Worm (Caenorhabditis elegans): ENCODE results near the gene W09C2.9.

The W09C2.9 gene

ce11 chrIV:9631579-9631978, 8.4 kb upstream of the W09C2.9 start:
- TF ChIP-seq ama-1 (optimal IDR thresholded peaks at IDR 0.05), result no peak
- TF ChIP-seq tlp-1 (tag; optimal IDR thresholded peaks at IDR 0.05), result no peak
- TF ChIP-seq mdl-1 (tag; optimal IDR thresholded peaks at IDR 0.05), result no peak
- TF ChIP-seq blmp-1 (tag; optimal IDR thresholded peaks at IDR 0.05), result peak; percentile 48
- no peak for TF ChIP-seq nhr-12 (tag; optimal IDR thresholded peaks at IDR 0.05)
- no peak for TF ChIP-seq ceh-82 (tag; optimal IDR thresholded peaks at IDR 0.05)
- no peak for TF ChIP-seq nhr-19 (GFP tag; conservative IDR thresholded peaks at IDR 0.05)
- peak; percentile 35 for TF ChIP-seq lin-14 (GFP tag; optimal IDR thresholded peaks at IDR 0.05)
- no peak for TF ChIP-seq efl-1 (optimal IDR thresholded peaks at IDR 0.05)
- TF ChIP-seq efl-1 (GFP tag; optimal IDR thresholded peaks at IDR 0.05 in 1 of 2), result peak in 1 of 2 experiments; percentile 8
- no peak for TF ChIP-seq grh-1 (GFP tag; IDR thresholded peaks at IDR 0.05)
- TF ChIP-seq nhr-47 (tag; optimal IDR thresholded peaks at IDR 0.05), result no peak
- TF ChIP-seq lin-35 (GFP tag; optimal IDR thresholded peaks at IDR 0.05), result peak in 1 of 2 experiments; percentile 28
- no peak for TF ChIP-seq unc-86 (tag; optimal IDR thresholded peaks at IDR 0.05)
- peak in 1 of 6 experiments; percentile 48 for TF ChIP-seq elt-3 (tag; optimal IDR thresholded peaks at IDR 0.05)
- TF ChIP-seq egl-27 (tag; optimal IDR thresholded peaks at IDR 0.05), result no peak
- no peak for TF ChIP-seq nhr-84 (tag; optimal IDR thresholded peaks at IDR 0.05)
- no peak for TF ChIP-seq nhr-11 (tag; optimal IDR thresholded peaks at IDR 0.05)
- peak; percentile 64 for TF ChIP-seq nhr-85 (tag)
- no peak for TF ChIP-seq jun-1 (tag; optimal IDR thresholded peaks at IDR 0.05)
- no peak for TF ChIP-seq pqm-1 (tag; optimal IDR thresholded peaks at IDR 0.05)

DNA sequence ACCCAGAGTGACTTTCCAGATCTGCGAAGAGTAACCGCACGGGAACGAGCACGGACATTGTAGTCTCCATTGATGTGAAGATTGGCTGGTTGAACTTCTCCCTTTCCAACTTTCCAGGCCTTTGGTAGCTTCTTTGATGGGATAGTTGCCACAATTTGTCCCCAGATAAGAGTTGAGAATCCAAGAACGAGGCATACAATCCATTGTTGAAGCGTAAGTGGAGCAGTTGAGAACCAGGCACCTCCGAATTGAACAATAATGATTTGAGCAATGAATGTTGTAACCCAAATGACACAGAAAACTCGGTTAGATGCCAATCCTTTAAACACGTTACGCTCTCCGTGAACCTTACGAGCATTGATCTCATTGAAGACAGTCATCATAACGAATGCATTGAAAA, 3.9 kb upstream of the W09C2.9 start:
- TF ChIP-seq unc-98 (GFP tag; IDR thresholded peaks at IDR 0.05) (no peak), efl-1 (optimal IDR thresholded peaks at IDR 0.05) (no peak), efl-1 (GFP tag; optimal IDR thresholded peaks at IDR 0.05 in 1 of 2) (peak in 1 of 2 experiments; percentile 77)

- TF ChIP-seq snu-23 (GFP tag; optimal IDR thresholded peaks at IDR 0.05), result peak; percentile 33
- peak in 1 of 2 experiments; percentile 29 for TF ChIP-seq lin-35 (GFP tag; optimal IDR thresholded peaks at IDR 0.05)
- TF ChIP-seq ama-1 (optimal IDR thresholded peaks at IDR 0.05), result no peak
- TF ChIP-seq unc-98 (GFP tag; IDR thresholded peaks at IDR 0.05), result no peak
- no peak for TF ChIP-seq nhr-237 (tag; optimal IDR thresholded peaks at IDR 0.05)
- TF ChIP-seq nhr-71 (tag; optimal IDR thresholded peaks at IDR 0.05), result peak; percentile 30
- TF ChIP-seq ceh-8 (GFP tag; optimal IDR thresholded peaks at IDR 0.05), result no peak
- TF ChIP-seq fkh-8 (tag; optimal IDR thresholded peaks at IDR 0.05), result peak; percentile 9
- no peak for TF ChIP-seq skn-1 (tag; optimal IDR thresholded peaks at IDR 0.05)
- TF ChIP-seq blmp-1 (tag; optimal IDR thresholded peaks at IDR 0.05), result peak; percentile 54
- TF ChIP-seq mef-2 (tag; optimal IDR thresholded peaks at IDR 0.05), result no peak
- TF ChIP-seq F16B12.6 (tag; optimal IDR thresholded peaks at IDR 0.05), result no peak
- TF ChIP-seq lin-14 (GFP tag; optimal IDR thresholded peaks at IDR 0.05), result peak; percentile 10
- no peak for TF ChIP-seq pax-3 (tag; optimal IDR thresholded peaks at IDR 0.05)
- no peak for TF ChIP-seq sptf-1 (tag; optimal IDR thresholded peaks at IDR 0.05)
- TF ChIP-seq snpc-4 (tag; optimal IDR thresholded peaks at IDR 0.05), result no peak
- peak; percentile 1 for TF ChIP-seq nhr-20 (tag; optimal IDR thresholded peaks at IDR 0.05)
- no peak for TF ChIP-seq mdl-1 (tag; optimal IDR thresholded peaks at IDR 0.05)
These were observed 2.7 kb upstream of the W09C2.9 start for ce11 chrIV:9625829-9626228.

ce11 chrIV:9624977-9625376, 1.8 kb upstream of the W09C2.9 start, which contains the start of gene W09C2.10:
Gene W09C2.10, minus strand, starts transcription at chrIV:9625077.
- no peak for TF ChIP-seq lsy-2 (tag; optimal IDR thresholded peaks at IDR 0.05)
- no peak for TF ChIP-seq hlh-17 (GFP tag; optimal IDR thresholded peaks at IDR 0.05; ENCODE audit: borderline replicate concordance)
- TF ChIP-seq C16A3.4 (tag; optimal IDR thresholded peaks at IDR 0.05), result no peak
- no peak for TF ChIP-seq swsn-7 (tag; optimal IDR thresholded peaks at IDR 0.05)
- TF ChIP-seq ceh-88 (GFP tag; IDR thresholded peaks at IDR 0.05), result no peak
- no peak for TF ChIP-seq nhr-12 (tag; optimal IDR thresholded peaks at IDR 0.05)
- no peak for TF ChIP-seq ceh-90 (tag; optimal IDR thresholded peaks at IDR 0.05)
- no peak for TF ChIP-seq pax-3 (tag; optimal IDR thresholded peaks at IDR 0.05)
- no peak for TF ChIP-seq C34B4.2 (tag; optimal IDR thresholded peaks at IDR 0.05)
- TF ChIP-seq nhr-76 (tag; optimal IDR thresholded peaks at IDR 0.05), result no peak
- TF ChIP-seq nhr-85 (tag), result no peak
- no peak for TF ChIP-seq vab-15 (tag; optimal IDR thresholded peaks at IDR 0.05)
- TF ChIP-seq sox-4 (tag; optimal IDR thresholded peaks at IDR 0.05), result no peak
- TF ChIP-seq nhr-90 (tag; optimal IDR thresholded peaks at IDR 0.05; ENCODE audit: poor library complexity), result no peak
- TF ChIP-seq C04F5.9 (tag; optimal IDR thresholded peaks at IDR 0.05), result no peak
- no peak for TF ChIP-seq hlh-4 (tag; optimal IDR thresholded peaks at IDR 0.05)
- TF ChIP-seq lin-14 (GFP tag; optimal IDR thresholded peaks at IDR 0.05), result no peak
- no peak for TF ChIP-seq F16B12.6 (tag; optimal IDR thresholded peaks at IDR 0.05)

Measured in whole organism, L1 larva.